Worm (Caenorhabditis elegans): Measurements from ENCODE around the gene sth-1.
A peak's percentile ranks its signal among the peaks of the same experiment; 100 is the strongest.

The sth-1 gene

ce11 chrV:8012032-8012431 lies 39.9 kb upstream of the sth-1 start, which contains the start of gene rpb-9 (continued):
- no peak for TF ChIP-seq snpc-4 (GFP tag; optimal IDR thresholded peaks at IDR 0.05)
- peak in 1 of 4 experiments; percentile 35 for TF ChIP-seq snpc-4 (tag; optimal IDR thresholded peaks at IDR 0.05)
- no peak for TF ChIP-seq nfya-2 (GFP tag; IDR thresholded peaks at IDR 0.05)
- 0 out of 2 replicates have a peak, but pooled peaks have one; percentile 16 for TF ChIP-seq nfyb-1 (GFP tag; IDR thresholded peaks at IDR 0.05)
- TF ChIP-seq ets-4 (GFP tag; optimal IDR thresholded peaks at IDR 0.05) = no peak
- TF ChIP-seq F33H1.4 (GFP tag; IDR thresholded peaks at IDR 0.05) = no peak
- no peak for TF ChIP-seq ztf-28 (GFP tag; IDR thresholded peaks at IDR 0.05)
- TF ChIP-seq zfh-2 (GFP tag; conservative IDR thresholded peaks at IDR 0.05) = no peak
- TF ChIP-seq F55B11.4 (tag; optimal IDR thresholded peaks at IDR 0.05; ENCODE audit: borderline replicate concordance, insufficient read depth) = no peak
- TF ChIP-seq attf-6 (GFP tag; IDR thresholded peaks at IDR 0.05) = no peak
- no peak for TF ChIP-seq T07F8.4 (tag; optimal IDR thresholded peaks at IDR 0.05)
- TF ChIP-seq ama-1 (optimal IDR thresholded peaks at IDR 0.05) = peak; percentile 17
- TF ChIP-seq ama-1 (GFP tag; optimal IDR thresholded peaks at IDR 0.05) = no peak
- no peak for TF ChIP-seq ztf-26 (tag; optimal IDR thresholded peaks at IDR 0.05)
- TF ChIP-seq pha-4 (tag; optimal IDR thresholded peaks at IDR 0.05) = no peak

ce11 chrV:8013901-8014388 lies 38.0 kb upstream of the sth-1 start, which contains the start of gene Y97E10AR.6:
TSS of gene Y97E10AR.6 (minus strand) at chrV:8013951.
- TF ChIP-seq unc-62 (GFP tag; optimal IDR thresholded peaks at IDR 0.05) (no peak), cebp-1 (GFP tag; IDR thresholded peaks at IDR 0.05) (no peak), cebp-1 (tag; optimal IDR thresholded peaks at IDR 0.05) (peak; percentile 9), nhr-80 (tag; optimal IDR thresholded peaks at IDR 0.05) (peak; percentile 38), attf-5 (GFP tag; optimal IDR thresholded peaks at IDR 0.05) (peak; percentile 34), snpc-4 (GFP tag; optimal IDR thresholded peaks at IDR 0.05) (no peak), snpc-4 (tag; optimal IDR thresholded peaks at IDR 0.05) (peak in 1 of 4 experiments; percentile 39), repo-1 (tag; optimal IDR thresholded peaks at IDR 0.05) (no peak), ama-1 (optimal IDR thresholded peaks at IDR 0.05) (no peak), ama-1 (GFP tag; optimal IDR thresholded peaks at IDR 0.05) (no peak), mcd-1 (GFP tag; IDR thresholded peaks at IDR 0.05) (peak; percentile 61), egl-44 (GFP tag; IDR thresholded peaks at IDR 0.05) (no peak), ztf-3 (GFP tag; optimal IDR thresholded peaks at IDR 0.05) (no peak)

- TF ChIP-seq attf-6 (GFP tag; IDR thresholded peaks at IDR 0.05) = peak; percentile 47; the same call in 1 of the 2 replicates
- peak; percentile 82 for TF ChIP-seq hmg-1.2 (GFP tag; IDR thresholded peaks at IDR 0.05)
- TF ChIP-seq hsf-1 (GFP tag; IDR thresholded peaks at IDR 0.05) = peak; percentile 40; the same call in 1 of the 2 replicates
- peak; percentile 74 for TF ChIP-seq snpc-4 (GFP tag; optimal IDR thresholded peaks at IDR 0.05)
- peak in 3 of 4 experiments; percentile 90 to 97 (median 95) for TF ChIP-seq snpc-4 (tag; optimal IDR thresholded peaks at IDR 0.05)
- peak; percentile 85 for TF ChIP-seq snpc-1.1 (tag; optimal IDR thresholded peaks at IDR 0.05; ENCODE audit: insufficient read depth)
- TF ChIP-seq xnd-1 (tag; optimal IDR thresholded peaks at IDR 0.05) = peak; percentile 3
- TF ChIP-seq lsl-1 (GFP tag; optimal IDR thresholded peaks at IDR 0.05) = peak; percentile 35
- TF ChIP-seq pbrm-1 (GFP tag; IDR thresholded peaks at IDR 0.05) = peak; percentile 63
- TF ChIP-seq lin-26 (GFP tag; IDR thresholded peaks at IDR 0.05) = 0 out of 2 replicates have a peak, but pooled peaks have one; percentile 26
- TF ChIP-seq madf-6 (GFP tag; IDR thresholded peaks at IDR 0.05) = peak; percentile 8; the same call in 1 of the 2 replicates
Observed at ce11 chrV:8014710-8015314, 37.1 kb upstream of the sth-1 start.

- no peak for TF ChIP-seq B0336.3 (GFP tag; IDR thresholded peaks at IDR 0.05)
- TF ChIP-seq nhr-80 (tag; optimal IDR thresholded peaks at IDR 0.05) = peak; percentile 31
Observed at ce11 chrV:8016928-8017327, 35.0 kb upstream of the sth-1 start, which contains the start of gene sptl-2. TSS of gene sptl-2 (plus strand) at chrV:8017207.

Data from whole organism, young adult.